Fruit fly (Drosophila melanogaster): ENCODE data around the gene CG5958.

Gene CG5958

dm6 chr2L:7436492-7437324 is 3.4 kb upstream of the CG5958 start (continued):
- TF ChIP-seq fd96Cb (tag; optimal IDR thresholded peaks at IDR 0.05) (no peak), kni (GFP tag; optimal IDR thresholded peaks at IDR 0.05) (peak; percentile 58), CG14710 (tag; optimal IDR thresholded peaks at IDR 0.05) (peak; percentile 19), croc (GFP tag; conservative IDR thresholded peaks at IDR 0.05) (no peak), CG9215 (GFP tag; IDR thresholded peaks at IDR 0.05) (peak; percentile 48), Side (GFP tag; optimal IDR thresholded peaks at IDR 0.05) (peak; percentile 64), CG9932 (GFP tag; IDR thresholded peaks at IDR 0.05) (peak; percentile 67), sim (GFP tag; IDR thresholded peaks at IDR 0.05) (no peak), CG1647 (GFP tag; optimal IDR thresholded peaks at IDR 0.05) (peak; percentile 83), CG3065 (GFP tag; optimal IDR thresholded peaks at IDR 0.05) (peak; percentile 33), CG9727 (GFP tag; optimal IDR thresholded peaks at IDR 0.05) (peak; percentile 49), CG7839 (tag; optimal IDR thresholded peaks at IDR 0.05) (peak; percentile 40), Usf (GFP tag; optimal IDR thresholded peaks at IDR 0.05) (no peak), dmrt11E (tag; optimal IDR thresholded peaks at IDR 0.05) (no peak), zfh2 (GFP tag; optimal IDR thresholded peaks at IDR 0.05) (peak; percentile 70), nmo (GFP tag; optimal IDR thresholded peaks at IDR 0.05) (no peak), CG6654 (GFP tag; optimal IDR thresholded peaks at IDR 0.05) (no peak), CG14050 (GFP tag; IDR thresholded peaks at IDR 0.05) (peak; percentile 72), CoRest (tag; optimal IDR thresholded peaks at IDR 0.05) (peak; percentile 59), CG10366 (GFP tag; IDR thresholded peaks at IDR 0.05) (peak; percentile 67), z (GFP tag; IDR thresholded peaks at IDR 0.05) (no peak), Optix (GFP tag; IDR thresholded peaks at IDR 0.05) (peak; percentile 53; the same call in 2 of the 3 replicates), yki (optimal IDR thresholded peaks at IDR 0.05) (no peak), knrl (GFP tag; IDR thresholded peaks at IDR 0.05; ENCODE audit: partially characterized antibody) (no peak), CG2120 (GFP tag; optimal IDR thresholded peaks at IDR 0.05) (peak; percentile 78), CG10462 (GFP tag; optimal IDR thresholded peaks at IDR 0.05) (peak; percentile 41), HmgD (GFP tag; optimal IDR thresholded peaks at IDR 0.05) (peak; percentile 7), CG30403 (GFP tag; optimal IDR thresholded peaks at IDR 0.05) (peak; percentile 38), Dip2 (GFP tag; IDR thresholded peaks at IDR 0.05) (no peak), CG5180 (GFP tag; optimal IDR thresholded peaks at IDR 0.05) (peak; percentile 67), Kr (GFP tag; optimal IDR thresholded peaks at IDR 0.05) (no peak), Myb (GFP tag; optimal IDR thresholded peaks at IDR 0.05) (peak; percentile 69), lab (GFP tag; optimal IDR thresholded peaks at IDR 0.05) (peak; percentile 91), CG42726 (GFP tag; IDR thresholded peaks at IDR 0.05; ENCODE audit: partially characterized antibody) (no peak), CG11247 (GFP tag; IDR thresholded peaks at IDR 0.05) (peak; percentile 85), eve (GFP tag; optimal IDR thresholded peaks at IDR 0.05) (no peak), CG4730 (GFP tag; IDR thresholded peaks at IDR 0.05) (peak; percentile 61), Eip74EF (GFP tag; optimal IDR thresholded peaks at IDR 0.05) (peak in 1 of 2 experiments; percentile 17), btn (GFP tag; optimal IDR thresholded peaks at IDR 0.05) (peak; percentile 48), CG32772 (GFP tag; IDR thresholded peaks at IDR 0.05) (0 out of 2 replicates have a peak, but pooled peaks have one; percentile 7), sisA (GFP tag; IDR thresholded peaks at IDR 0.05) (peak; percentile 31; the same call in 1 of the 2 replicates), Hr39 (optimal IDR thresholded peaks at IDR 0.05) (no peak), Rfx (GFP tag; IDR thresholded peaks at IDR 0.05) (peak; percentile 85), CG8089 (GFP tag; optimal IDR thresholded peaks at IDR 0.05) (peak; percentile 54), lbe (GFP tag; optimal IDR thresholded peaks at IDR 0.05) (peak; percentile 42), CG11085 (GFP tag; IDR thresholded peaks at IDR 0.05) (peak; percentile 76), CG34422 (GFP tag; IDR thresholded peaks at IDR 0.05) (peak; percentile 62; the same call in 1 of the 3 replicates), CG12769 (tag; optimal IDR thresholded peaks at IDR 0.05) (peak; percentile 85), gsb (GFP tag; IDR thresholded peaks at IDR 0.05) (peak; percentile 76), slbo (GFP tag; IDR thresholded peaks at IDR 0.05) (peak; percentile 82)
